Fruit fly (Drosophila melanogaster): ENCODE measurements around the gene mtd.
A peak's percentile ranks its signal among the peaks of the same experiment; 100 is the strongest.

Gene mtd

DNA sequence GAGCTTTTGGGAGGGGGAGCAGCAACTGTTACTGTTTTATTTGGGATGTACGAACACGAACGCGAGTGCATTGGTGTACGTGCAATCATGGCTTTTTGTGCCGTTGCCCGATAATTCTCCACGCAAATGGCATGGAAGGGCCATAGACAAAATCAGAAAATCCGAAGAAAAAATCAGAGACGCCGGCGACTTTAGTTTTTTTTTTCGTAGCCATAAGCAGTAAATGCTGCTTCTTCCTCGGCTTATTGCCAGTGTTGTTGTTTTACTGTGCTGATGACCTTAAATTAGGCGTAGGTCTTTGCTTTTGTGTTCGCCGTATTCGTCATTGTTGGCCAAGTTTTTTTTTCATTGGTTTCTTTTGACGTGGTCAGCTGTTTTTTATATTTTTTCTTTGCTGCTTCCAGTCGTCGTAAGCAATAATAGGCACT is 28.0 kb downstream of the mtd start:
- no peak for TF ChIP-seq noc (tag; optimal IDR thresholded peaks at IDR 0.05)

DNA sequence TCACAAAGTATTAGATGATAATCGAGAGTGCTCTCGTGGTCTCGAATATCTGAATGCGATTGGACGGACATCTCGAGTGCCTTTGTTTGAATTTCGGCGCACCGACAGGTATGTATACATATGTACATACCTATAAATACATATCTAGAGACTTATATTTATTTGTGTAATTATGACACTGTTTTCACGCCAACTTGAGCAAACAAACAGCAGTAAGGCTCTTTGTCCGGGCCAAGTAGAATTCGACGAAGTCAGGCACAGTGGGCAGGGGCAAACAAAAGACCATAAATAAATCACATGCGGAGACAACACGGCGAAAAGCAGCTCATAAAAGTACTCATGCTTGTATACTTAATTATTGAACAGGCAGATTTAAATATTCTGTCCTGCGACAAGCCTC is 29.6 kb downstream of the mtd start:
- no peak for TF ChIP-seq noc (tag; optimal IDR thresholded peaks at IDR 0.05)

DNA sequence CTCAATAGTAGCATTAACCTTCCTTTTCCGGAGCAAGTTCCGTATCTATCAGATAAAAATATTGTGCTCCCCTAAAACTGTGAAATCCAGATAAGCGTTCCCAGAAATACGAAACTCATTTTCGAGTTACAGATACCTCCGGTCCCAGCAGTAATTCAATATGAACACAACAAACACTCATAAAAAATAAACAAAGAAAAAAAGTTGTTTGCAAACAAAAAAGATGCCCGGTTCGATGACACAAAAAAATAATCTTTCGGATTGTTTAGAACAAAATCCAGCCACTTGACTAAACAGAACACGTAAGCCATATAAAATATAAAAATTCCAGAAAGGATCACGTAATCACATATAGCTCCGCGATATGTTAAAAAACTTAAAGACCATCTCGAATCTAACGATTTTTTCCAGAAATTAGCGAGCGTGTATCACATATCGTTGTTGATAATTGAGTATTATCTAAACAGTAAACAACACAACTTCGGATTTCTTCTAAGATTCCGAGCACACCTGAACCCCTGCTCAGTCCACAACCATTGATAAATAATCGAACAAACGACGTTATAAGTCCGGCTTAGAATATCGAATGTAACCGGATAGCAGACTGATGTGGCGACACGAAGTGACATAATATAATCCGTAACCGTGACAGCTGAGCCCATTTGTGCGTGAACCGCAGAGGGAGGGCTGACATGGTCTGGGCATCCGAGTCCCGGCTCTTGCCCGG is 31.0 kb downstream of the mtd start:
- TF ChIP-seq noc (tag; optimal IDR thresholded peaks at IDR 0.05), result no peak

DNA sequence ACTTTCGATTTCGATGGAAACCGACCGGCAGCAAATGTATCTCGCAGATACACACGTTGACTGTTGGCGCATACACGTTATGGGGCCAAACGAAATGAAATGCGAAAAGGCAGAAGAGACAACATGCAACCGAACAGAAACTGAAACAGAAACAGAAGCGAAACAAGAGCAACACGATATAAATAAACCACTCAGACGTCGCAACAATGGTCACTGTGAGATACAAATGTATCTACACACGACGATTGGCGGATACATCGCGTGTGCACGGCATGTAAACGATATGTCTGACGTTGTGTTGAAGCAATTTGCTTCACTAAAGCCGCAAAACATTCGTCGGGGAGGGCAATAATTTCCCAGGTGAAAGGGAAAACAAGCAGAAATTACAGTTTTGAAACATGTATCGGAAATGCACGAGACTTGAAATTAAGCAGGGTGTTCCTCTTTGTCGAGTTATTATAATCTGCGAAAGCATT is 32.6 kb downstream of the mtd start:
- TF ChIP-seq noc (tag; optimal IDR thresholded peaks at IDR 0.05), result no peak

DNA sequence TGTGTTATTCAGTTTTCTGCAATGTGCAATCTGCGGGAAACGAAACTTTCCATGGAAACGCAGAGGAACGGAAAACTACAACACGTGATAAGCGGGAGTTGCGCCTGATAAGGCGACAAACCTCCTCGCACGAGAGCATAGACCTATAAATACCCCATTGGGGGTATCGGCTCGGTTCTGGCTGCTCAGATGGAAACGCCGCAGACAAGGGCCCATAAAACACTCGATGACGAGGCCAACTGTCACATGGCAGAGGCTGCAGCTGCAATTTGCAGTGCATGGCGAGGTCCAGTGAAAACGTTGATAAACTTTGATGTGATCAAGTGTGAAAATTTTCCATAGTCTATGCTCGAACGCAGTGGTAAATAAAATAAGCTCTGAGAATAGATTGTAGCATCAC is 33.5 kb downstream of the mtd start:
- TF ChIP-seq noc (tag; optimal IDR thresholded peaks at IDR 0.05), result no peak

DNA sequence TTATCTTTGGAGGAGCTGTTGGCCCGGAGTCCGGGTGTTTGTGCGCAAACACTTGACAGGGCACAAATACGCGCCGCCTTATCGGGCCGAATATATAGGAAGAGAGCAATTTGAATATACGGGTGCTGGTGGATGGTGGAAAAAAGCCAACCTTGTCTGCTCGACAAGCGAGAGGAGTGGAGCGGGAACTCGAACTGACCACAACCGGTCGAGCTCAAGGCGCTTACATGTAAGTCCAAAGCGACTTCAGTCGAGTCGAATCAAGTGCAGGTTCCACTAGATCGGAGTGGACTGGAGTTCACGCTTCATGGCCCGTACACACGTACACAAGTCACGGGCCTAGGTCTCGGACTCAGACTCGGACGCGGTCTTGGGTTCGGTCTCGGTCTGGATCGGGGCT is 34.4 kb downstream of the mtd start:
- no peak for TF ChIP-seq noc (tag; optimal IDR thresholded peaks at IDR 0.05)

DNA sequence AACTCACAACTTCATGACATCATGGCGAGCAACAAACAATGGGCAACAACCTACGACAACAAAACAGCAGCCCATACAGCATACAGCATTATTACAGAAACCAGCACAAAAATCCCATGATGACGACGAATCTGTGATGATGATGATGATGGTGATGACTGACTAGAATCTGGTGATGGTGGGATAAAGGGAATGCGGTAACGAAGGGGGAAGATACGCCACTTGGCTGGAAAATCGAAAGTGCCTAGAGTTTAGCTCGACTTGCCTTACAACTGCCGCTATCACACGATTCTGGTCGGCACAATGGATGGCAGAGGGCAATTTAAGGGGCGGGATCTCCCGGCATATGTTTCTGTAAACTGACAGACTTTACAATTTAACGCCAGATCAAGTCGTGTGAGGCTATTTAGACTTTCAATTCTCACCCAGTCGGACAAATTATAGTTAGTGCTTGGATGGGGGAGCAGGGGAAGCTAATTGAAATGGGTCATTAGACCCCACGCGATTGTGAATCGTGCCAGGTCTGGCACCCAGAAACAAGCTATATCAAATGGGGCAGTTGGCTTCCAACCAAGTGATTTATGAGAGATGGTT is 35.1 kb downstream of the mtd start:
- TF ChIP-seq noc (tag; optimal IDR thresholded peaks at IDR 0.05), result no peak

DNA sequence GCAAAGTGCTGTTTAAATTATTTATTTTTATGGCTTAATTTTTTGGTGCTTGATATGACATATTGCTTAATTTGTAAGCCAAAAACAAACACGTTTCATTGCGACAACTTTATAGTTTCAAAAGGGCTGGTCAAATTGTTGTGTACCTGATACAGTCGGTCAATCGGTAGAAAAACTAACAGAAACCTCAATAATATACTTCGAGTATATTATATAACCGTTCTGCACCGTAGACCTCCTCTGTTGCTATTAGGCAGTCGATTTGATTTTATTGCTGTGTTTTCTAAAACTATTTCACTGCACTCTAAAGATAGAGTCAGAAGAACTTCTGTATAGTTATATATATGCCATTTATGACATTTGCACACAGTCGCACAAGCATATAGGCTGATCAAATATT is 40.0 kb downstream of the mtd start:
- no peak for TF ChIP-seq noc (tag; optimal IDR thresholded peaks at IDR 0.05)

DNA sequence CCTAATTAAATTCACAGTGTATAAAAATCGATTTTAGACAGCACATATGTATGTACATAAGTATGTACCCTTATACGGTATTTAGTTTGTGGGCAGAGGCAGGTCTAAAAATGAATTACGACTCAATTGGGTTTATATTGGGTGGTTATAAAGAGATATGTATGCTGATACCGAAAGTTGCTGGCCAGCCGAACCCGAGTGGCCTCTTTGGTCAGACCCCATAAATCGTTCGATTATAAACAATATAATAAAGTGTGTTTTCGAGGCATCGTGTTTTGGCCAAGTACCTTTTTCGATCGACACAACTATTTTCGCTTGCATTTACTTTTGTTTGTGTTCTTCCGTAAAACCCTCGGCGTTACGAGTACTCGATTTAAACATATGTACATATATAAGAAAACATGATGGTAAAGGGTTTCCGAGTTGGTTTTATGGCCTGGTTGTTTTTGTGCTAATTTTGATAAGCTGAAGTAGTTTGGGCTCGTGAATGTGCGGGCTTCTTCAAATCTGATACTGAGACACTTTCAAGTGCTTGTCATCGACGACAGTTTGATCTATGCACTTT is 40.9 kb downstream of the mtd start:
- peak; percentile 73 for TF ChIP-seq noc (tag; optimal IDR thresholded peaks at IDR 0.05)

DNA sequence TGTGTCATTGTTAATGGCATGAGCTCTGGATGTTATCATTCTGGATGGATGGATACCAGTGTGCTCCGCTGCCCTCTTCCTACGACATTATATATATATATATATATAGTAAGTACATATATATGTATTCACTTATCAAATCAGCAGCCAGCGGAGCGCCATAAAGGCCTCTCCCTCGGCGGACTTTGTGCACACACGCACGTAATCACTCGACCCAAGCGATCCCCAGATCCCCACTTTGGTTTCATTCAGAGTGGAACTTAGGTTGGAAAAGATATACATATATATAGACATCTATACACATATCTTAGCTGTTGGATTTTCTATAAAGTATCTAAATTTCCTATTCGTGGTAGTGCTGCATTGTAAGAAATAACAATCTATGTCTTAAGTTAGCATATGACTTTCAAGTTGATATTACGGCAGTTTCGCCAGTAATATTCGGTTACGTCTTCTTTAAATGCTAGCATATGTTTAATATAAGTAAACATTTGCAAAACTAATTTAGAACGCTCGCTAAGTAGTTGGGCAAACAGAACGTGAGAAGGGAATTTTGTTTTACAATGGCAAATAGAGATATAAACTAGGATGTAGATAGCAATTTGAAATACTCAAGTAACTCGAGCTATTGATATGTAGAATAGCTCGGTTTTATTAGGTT is 42.0 kb downstream of the mtd start:
- TF ChIP-seq noc (tag; optimal IDR thresholded peaks at IDR 0.05), result no peak

DNA sequence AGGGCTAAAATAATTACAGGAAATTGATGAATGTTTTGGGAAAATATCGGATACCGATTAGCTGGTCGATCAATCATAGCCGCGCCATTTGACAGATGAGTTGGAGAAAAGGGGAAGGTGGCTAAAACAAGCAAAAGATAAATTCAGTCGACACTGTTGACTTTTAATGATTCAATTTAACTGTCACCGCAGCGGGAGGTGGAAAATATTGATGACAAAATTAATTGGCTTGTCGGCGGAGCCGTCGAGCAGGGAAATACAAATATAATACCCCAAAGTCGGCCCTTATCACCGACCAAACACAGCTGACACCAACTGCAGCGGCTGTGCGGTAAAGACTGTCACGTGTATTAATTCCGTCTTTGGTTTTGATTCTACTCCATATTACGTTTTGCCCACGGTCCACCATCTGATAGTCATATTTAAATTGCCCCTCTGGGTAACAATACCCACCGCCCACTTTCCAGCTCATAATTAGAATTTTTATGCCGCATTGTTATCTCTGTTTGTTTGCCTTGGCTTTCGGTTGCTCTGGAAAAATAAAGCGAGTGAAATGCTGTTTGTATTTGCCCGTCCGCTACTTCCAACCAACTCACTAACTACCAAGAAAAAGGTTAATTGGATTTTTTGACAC is 44.3 kb downstream of the mtd start:
- peak; percentile 26 for TF ChIP-seq noc (tag; optimal IDR thresholded peaks at IDR 0.05)

DNA sequence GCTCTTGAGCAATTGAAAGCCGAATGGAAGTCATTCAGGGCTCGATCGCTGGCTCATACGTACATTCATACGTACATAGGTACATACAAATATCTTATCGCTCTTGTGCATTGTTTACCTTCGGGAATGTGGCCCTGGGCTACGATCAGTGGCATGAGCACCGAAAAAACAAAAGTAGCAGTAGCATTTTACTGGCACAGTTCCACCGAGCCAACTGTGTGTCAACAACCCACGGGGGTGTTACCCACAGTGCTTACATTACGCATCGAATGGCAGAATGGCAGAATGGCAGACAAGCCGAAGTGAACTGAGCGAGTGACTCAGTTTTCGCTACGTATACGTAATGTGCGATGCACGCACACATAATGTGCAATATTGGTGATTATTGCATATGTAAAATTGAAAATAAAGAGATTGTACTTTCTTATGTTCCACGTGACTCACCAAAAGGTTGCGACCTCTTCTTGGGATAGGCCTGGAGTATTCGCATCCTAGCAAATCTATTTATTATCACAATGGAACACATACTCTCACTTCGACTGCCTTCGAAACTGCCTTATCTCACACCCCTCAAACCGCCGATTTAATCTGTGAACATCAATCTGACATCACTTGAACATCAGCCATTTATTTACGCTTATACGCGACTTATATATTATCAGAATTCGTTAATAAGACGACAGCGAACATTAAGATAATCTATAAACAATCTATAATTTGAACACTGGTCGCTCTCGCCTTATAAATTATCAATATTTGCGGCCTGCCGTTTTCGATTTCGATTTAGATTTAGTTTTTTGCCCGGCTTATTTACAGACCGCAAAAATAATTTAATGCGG is 47.1 kb downstream of the mtd start:
- TF ChIP-seq noc (tag; optimal IDR thresholded peaks at IDR 0.05), result peak; percentile 90

DNA sequence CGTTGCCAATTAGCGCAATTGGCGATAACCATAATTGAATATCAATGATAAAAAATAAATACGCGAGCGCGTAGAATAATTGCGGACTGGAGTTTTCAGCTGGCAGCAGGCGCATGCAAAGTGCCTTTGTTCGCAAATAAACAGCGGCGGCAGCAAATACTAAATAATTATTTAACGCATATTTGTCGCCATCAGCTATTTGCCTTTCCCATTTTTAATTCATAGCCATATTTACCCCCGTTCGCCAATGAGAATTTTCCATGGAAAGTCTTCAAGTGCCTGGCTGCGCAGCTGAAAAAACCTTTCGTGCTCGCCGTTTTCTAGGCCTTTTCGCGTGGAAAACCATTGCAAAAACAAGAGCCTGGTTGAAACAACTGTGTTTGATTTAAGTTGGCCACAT is 48.3 kb downstream of the mtd start:
- TF ChIP-seq noc (tag; optimal IDR thresholded peaks at IDR 0.05), result peak; percentile 60

DNA sequence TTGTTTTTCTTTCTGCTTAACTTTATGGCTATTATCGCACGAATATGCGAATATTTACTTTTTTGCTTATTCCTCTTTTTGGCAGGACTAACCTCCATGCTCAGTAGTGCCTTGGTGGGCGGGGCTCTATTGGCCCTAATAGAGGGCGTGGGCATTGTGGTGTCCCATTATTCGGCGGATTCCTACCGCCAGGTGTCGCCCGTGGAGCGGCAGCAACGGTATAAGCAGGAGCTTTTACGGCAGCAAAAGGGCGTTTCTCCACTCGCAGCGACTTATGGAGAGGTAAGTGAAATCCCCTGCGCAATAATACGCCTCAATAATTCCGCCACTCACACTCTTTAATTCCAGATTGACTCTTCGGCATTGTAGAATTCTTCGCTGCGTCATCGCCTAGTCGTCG is 49.6 kb downstream of the mtd start:
- TF ChIP-seq noc (tag; optimal IDR thresholded peaks at IDR 0.05), result no peak

DNA sequence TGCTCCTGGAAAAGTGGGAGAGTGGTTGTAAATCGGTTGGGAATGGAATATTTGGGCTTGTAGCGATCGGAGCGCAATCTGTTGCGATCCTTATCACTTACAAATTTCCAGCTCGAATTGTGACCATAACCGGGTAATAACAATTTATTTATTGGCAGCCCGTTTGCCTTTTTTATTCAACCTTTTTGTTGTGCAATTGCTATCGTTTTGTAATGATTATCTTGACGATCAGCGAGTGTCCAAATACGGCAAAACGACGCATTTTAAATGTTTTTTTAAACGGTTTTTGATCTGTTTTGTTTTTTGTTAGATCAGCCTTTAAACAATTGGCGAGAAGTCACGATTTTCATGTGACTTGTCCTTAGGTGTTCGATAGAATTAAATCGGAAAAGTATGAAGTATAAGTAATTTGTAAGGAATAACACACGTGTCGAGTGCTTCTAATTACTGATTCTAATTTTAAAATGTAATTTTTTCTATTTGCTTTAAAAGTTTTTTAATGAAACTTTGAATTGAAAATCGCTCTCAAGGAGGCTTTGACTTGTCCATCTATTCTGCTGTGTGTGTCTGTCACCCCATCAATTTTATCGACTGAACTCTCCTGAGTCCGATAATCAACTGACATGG is 50.6 kb downstream of the mtd start, which contains the start of gene Tim17b1:
TSS of gene Tim17b1 (plus strand) at position 577 of the 627 bp plus-strand sequence.
- TF ChIP-seq noc (tag; optimal IDR thresholded peaks at IDR 0.05), result no peak

All from whole organism, larva.